Fruit fly (Drosophila melanogaster): Measurements from ENCODE around the gene CG7131.

CG7131 gene

DNA sequence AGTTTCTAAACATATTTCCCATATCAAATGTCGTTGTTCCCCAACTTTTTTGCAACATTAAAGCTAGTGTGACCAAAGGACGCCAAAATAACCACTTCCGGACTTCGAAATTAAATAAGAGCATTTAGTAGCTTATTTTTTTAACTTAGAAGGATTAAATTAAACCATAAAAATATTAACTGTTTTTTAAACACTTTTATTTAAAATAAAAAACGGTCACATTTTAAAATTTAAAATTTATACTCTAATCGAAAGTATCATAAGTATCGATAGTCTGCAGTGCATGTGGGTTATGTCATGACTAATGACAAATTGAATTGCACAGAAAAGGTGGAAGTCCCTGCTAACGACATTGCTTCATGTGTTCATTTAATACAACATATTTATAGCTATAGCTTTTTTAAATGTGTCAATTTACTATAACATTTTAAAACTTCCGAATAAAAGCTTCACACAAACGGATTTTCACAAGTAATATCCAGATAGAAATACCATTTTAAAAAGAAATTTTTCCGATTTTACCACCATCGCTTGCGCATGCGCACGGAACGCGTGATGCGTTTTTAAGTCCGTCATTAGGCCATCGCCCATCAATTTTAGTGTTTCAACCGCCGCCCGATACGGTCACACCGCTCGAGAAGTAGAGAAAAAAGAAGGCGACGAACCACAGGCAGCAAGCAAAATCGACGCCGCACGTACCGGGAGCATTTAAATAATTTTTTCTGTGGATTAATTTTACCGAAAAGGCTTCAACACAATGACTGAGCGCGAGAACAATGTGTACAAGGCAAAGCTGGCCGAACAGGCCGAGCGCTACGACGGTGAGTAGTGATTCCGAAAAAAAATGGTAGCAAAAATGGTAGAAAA lies 46.3 kb downstream of the CG7131 start, which contains the start of the genes CG7156 and 14-3-3epsilon (continued):
- TF ChIP-seq kay (GFP tag; optimal IDR thresholded peaks at IDR 0.05) (peak; percentile 8), her (GFP tag; optimal IDR thresholded peaks at IDR 0.05) (no peak), CG18262 (tag; optimal IDR thresholded peaks at IDR 0.05) (peak; percentile 43), ac (GFP tag; optimal IDR thresholded peaks at IDR 0.05) (no peak), CG11398 (GFP tag; optimal IDR thresholded peaks at IDR 0.05) (no peak), CG8388 (GFP tag; optimal IDR thresholded peaks at IDR 0.05) (peak; percentile 49), prd (optimal IDR thresholded peaks at IDR 0.05) (no peak), prd (GFP tag; IDR thresholded peaks at IDR 0.05) (peak; percentile 50; the same call in 1 of the 3 replicates), trem (tag; optimal IDR thresholded peaks at IDR 0.05) (peak; percentile 77), Dp (GFP tag; optimal IDR thresholded peaks at IDR 0.05) (peak; percentile 65), Elba2 (GFP tag; optimal IDR thresholded peaks at IDR 0.05) (no peak), CG17385 (GFP tag; optimal IDR thresholded peaks at IDR 0.05) (peak; percentile 51), CG4328 (GFP tag; optimal IDR thresholded peaks at IDR 0.05) (peak; percentile 2), Ets97D (GFP tag; optimal IDR thresholded peaks at IDR 0.05) (peak; percentile 81), Pdp1 (GFP tag; optimal IDR thresholded peaks at IDR 0.05) (peak in 1 of 2 experiments; percentile 64), Asciz (GFP tag; optimal IDR thresholded peaks at IDR 0.05) (no peak), CG8924 (tag; optimal IDR thresholded peaks at IDR 0.05) (peak; percentile 30), sens (GFP tag) (peak; percentile 91), gem (tag; optimal IDR thresholded peaks at IDR 0.05) (peak; percentile 71), CG10366 (GFP tag; IDR thresholded peaks at IDR 0.05) (peak; percentile 32; the same call in 1 of the 2 replicates), ind (GFP tag; optimal IDR thresholded peaks at IDR 0.05) (peak; percentile 32), PHDP (tag; optimal IDR thresholded peaks at IDR 0.05) (peak; percentile 75), MESR4 (GFP tag; optimal IDR thresholded peaks at IDR 0.05) (peak; percentile 88), jumu (GFP tag; optimal IDR thresholded peaks at IDR 0.05) (peak; percentile 2), CG10462 (GFP tag; optimal IDR thresholded peaks at IDR 0.05) (peak; percentile 11), BEAF-32 (GFP tag; optimal IDR thresholded peaks at IDR 0.05) (peak; percentile 92), CG16813 (GFP tag; IDR thresholded peaks at IDR 0.05; ENCODE audit: partially characterized antibody) (peak; percentile 70), chn (GFP tag; optimal IDR thresholded peaks at IDR 0.05) (peak; percentile 5), CHES-1-like (GFP tag; optimal IDR thresholded peaks at IDR 0.05) (peak; percentile 32), CG9437 (GFP tag; optimal IDR thresholded peaks at IDR 0.05) (peak; percentile 8), CG7987 (GFP tag; optimal IDR thresholded peaks at IDR 0.05) (peak; percentile 17), Kr (GFP tag; optimal IDR thresholded peaks at IDR 0.05) (no peak), Adf1 (GFP tag; IDR thresholded peaks at IDR 0.05) (peak; percentile 41; the same call in 1 of the 2 replicates), CG3163 (GFP tag; optimal IDR thresholded peaks at IDR 0.05) (peak; percentile 1), CG16863 (GFP tag; optimal IDR thresholded peaks at IDR 0.05) (peak; percentile 4), CG33213 (GFP tag; optimal IDR thresholded peaks at IDR 0.05) (peak; percentile 49), E2f1 (GFP tag; IDR thresholded peaks at IDR 0.05) (0 out of 2 replicates have a peak, but pooled peaks have one; percentile 45), CG6791 (GFP tag; IDR thresholded peaks at IDR 0.05; ENCODE audit: partially characterized antibody) (peak; percentile 52; the same call in 2 of the 3 replicates), az2 (GFP tag; optimal IDR thresholded peaks at IDR 0.05) (peak; percentile 66), BtbVII (GFP tag; optimal IDR thresholded peaks at IDR 0.05) (peak; percentile 25), CG8944 (GFP tag; optimal IDR thresholded peaks at IDR 0.05) (no peak), CG7271 (tag; optimal IDR thresholded peaks at IDR 0.05) (peak; percentile 57), CG2875 (GFP tag; optimal IDR thresholded peaks at IDR 0.05) (peak; percentile 15), HLH3B (GFP tag; IDR thresholded peaks at IDR 0.05) (no peak), ap (GFP tag; IDR thresholded peaks at IDR 0.05) (peak; percentile 41; the same call in 1 of the 2 replicates), NC2α (GFP tag; optimal IDR thresholded peaks at IDR 0.05) (peak; percentile 3), Abd-B (GFP tag; optimal IDR thresholded peaks at IDR 0.05) (peak; percentile 71), Nf-YA (GFP tag; IDR thresholded peaks at IDR 0.05) (0 out of 2 replicates have a peak, but pooled peaks have one; percentile 5)

Data from whole organism, embryonic.